Worm (Caenorhabditis elegans): ENCODE results near the gene B0024.13.

DNA sequence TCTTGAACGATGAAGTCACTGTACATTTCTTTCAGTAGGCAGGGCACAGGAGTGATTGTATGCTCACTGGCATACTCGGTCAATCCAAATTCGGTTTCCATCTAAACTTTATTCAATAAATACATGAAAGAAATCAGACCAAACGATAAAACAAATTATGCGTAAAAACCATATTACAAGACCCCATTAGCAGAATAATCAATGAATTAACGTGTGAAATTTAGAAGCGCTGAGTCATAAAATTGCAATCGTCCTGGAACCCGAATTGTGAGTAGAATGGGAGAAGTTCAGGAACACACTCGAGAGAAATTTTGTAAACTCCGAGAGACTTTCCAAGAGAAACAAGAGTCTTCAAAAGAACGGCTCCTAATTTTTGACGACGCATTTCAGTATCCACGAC is 1.1 kb upstream of the B0024.13 start, which contains the start of gene B0024.11:
- TF ChIP-seq W03F9.2 (tag; optimal IDR thresholded peaks at IDR 0.05), result no peak
- no peak for TF ChIP-seq him-1 (tag; optimal IDR thresholded peaks at IDR 0.05)
- TF ChIP-seq dao-5 (tag; optimal IDR thresholded peaks at IDR 0.05), result no peak

All from whole organism, L4/young adult.